Worm (Caenorhabditis elegans) whole organism, late embryonic: ENCODE data around the gene nemt-1.

Experiments used
- ceh-18 ChIP-seq: sonication (generic microtip); optimal IDR thresholded peaks from 2 replicates; lab custom pipeline; 2016; ENCODE audit warnings: missing genetic modification characterization, missing compliant biosample characterization
- elt-2 ChIP-seq: sonication (generic microtip); optimal IDR thresholded peaks from 2 replicates; lab custom pipeline; 2016; ENCODE audit warnings: missing genetic modification reagents, missing genetic modification characterization, missing compliant biosample characterization
- tbx-2 ChIP-seq: sonication (generic microtip); optimal IDR thresholded peaks from 2 replicates; lab custom pipeline; 2016; ENCODE audit warnings: missing genetic modification characterization, missing compliant biosample characterization

- TF ChIP-seq tbx-2 (tag; lab: Kevin White, UChicago): no peak
- TF ChIP-seq elt-2 (tag; lab: Kevin White, UChicago): no peak
- TF ChIP-seq ceh-18 (tag; lab: Kevin White, UChicago): no peak
These were observed 47.2 kb upstream of the nemt-1 start, which contains the start of gene pezo-1 for ce11 chrIV:9366411-9366810.
